Worm (Caenorhabditis elegans) whole organism, L4 larva: ENCODE results near the gene B0250.8.

Experiments used
- F26F4.8 ChIP-seq: fragments of 200-800 bp; sonication (Bioruptor generic); conservative IDR thresholded peaks from 2 replicates; pipeline ENCODE4 v1.3.6; 2022; ENCODE audit warnings: missing genetic modification characterization, missing compliant biosample characterization
- F44E2.7 ChIP-seq: fragments of 200-800 bp; sonication (Bioruptor generic); IDR thresholded peaks from 2 replicates; pipeline ENCODE4 v2.1.2; 2022; ENCODE audit warnings: missing genetic modification characterization, missing compliant biosample characterization
- Y48G9A.11 ChIP-seq: fragments of 200-800 bp; sonication (Bioruptor generic); IDR thresholded peaks from 2 replicates; pipeline ENCODE4 v1.3.6; 2022; ENCODE audit warnings: missing genetic modification reagents, missing genetic modification characterization, missing compliant biosample characterization
- ZK337.2 ChIP-seq: fragments of 200-800 bp; sonication (Bioruptor generic); IDR thresholded peaks from 2 replicates; pipeline ENCODE4 v1.3.6; 2022; ENCODE audit warnings: missing genetic modification reagents, missing genetic modification characterization, missing compliant biosample characterization
- ama-1 ChIP-seq: fragments of 150-350 bp; optimal IDR thresholded peaks from 2 replicates; lab custom pipeline; 2014; ENCODE audit warnings: inconsistent platforms, mixed read lengths
- ceh-20 ChIP-seq: fragments of 200-800 bp; sonication (Bioruptor generic); IDR thresholded peaks from 2 replicates; pipeline ENCODE4 v1.3.6; 2022; ENCODE audit warnings: missing genetic modification reagents, missing genetic modification characterization, missing compliant biosample characterization
- ceh-28 ChIP-seq: fragments of 150-350 bp; optimal IDR thresholded peaks from 2 replicates; lab custom pipeline; 2014; ENCODE audit warnings: missing biosample characterization, missing genetic modification reagents, missing genetic modification characterization
- daf-12 ChIP-seq: fragments of 150-350 bp; optimal IDR thresholded peaks from 2 replicates; lab custom pipeline; 2014; ENCODE audit warnings: missing biosample characterization, missing genetic modification reagents, missing genetic modification characterization
- daf-16 ChIP-seq, 3 experiments: sonication (generic microtip); optimal IDR thresholded peaks; 2 replicates each; lab custom pipeline; 2016 to 2017; ENCODE audit warnings: missing genetic modification characterization in 3 of 3, missing genetic modification reagents in 3 of 3, mild to moderate bottlenecking in 2 of 3, missing compliant biosample characterization in 2 of 3, missing biosample characterization in 1 of 3, moderate library complexity in 1 of 3
- dmd-6 ChIP-seq: fragments of 200-800 bp; sonication (Bioruptor generic); IDR thresholded peaks from 2 replicates; pipeline ENCODE4 v1.3.6; 2022; ENCODE audit warnings: missing genetic modification reagents, missing genetic modification characterization, missing compliant biosample characterization
- dmd-8 ChIP-seq: fragments of 200-800 bp; sonication (Bioruptor generic); IDR thresholded peaks from 2 replicates; pipeline ENCODE4 v1.3.6; 2022; ENCODE audit warnings: missing genetic modification characterization, missing compliant biosample characterization
- dve-1 ChIP-seq: sonication (generic microtip); optimal IDR thresholded peaks from 2 replicates; lab custom pipeline; 2017; ENCODE audit warnings: antibody characterized with exemption, mild to moderate bottlenecking, missing genetic modification characterization, missing compliant biosample characterization; ENCODE audit not compliant: insufficient read depth
- egl-43 ChIP-seq: fragments of 200-800 bp; sonication (Bioruptor generic); IDR thresholded peaks from 2 replicates; pipeline ENCODE4 v1.3.6; 2022; ENCODE audit warnings: missing genetic modification reagents, missing genetic modification characterization, missing compliant biosample characterization
- fos-1 ChIP-seq: fragments of 150-350 bp; optimal IDR thresholded peaks from 2 replicates; lab custom pipeline; 2014; ENCODE audit warnings: missing biosample characterization, missing genetic modification characterization
- hif-1 ChIP-seq, 2 experiments: sonication (generic microtip); optimal IDR thresholded peaks; 2 replicates each; lab custom pipeline; 2016 to 2017; ENCODE audit warnings: missing compliant biosample characterization in 2 of 2, missing genetic modification characterization in 2 of 2, missing genetic modification reagents in 2 of 2, missing genotype in 2 of 2, mild to moderate bottlenecking in 1 of 2
- hlh-11 ChIP-seq: fragments of 200-800 bp; sonication (Bioruptor generic); optimal IDR thresholded peaks from 2 replicates; lab custom pipeline; 2018; ENCODE audit warnings: mild to moderate bottlenecking, missing genetic modification characterization, missing compliant biosample characterization
- hlh-30 ChIP-seq: sonication (generic microtip); optimal IDR thresholded peaks from 2 replicates; lab custom pipeline; 2017; ENCODE audit warnings: antibody characterized with exemption, mild to moderate bottlenecking, missing genetic modification characterization, missing compliant biosample characterization; ENCODE audit not compliant: insufficient read depth
- mdl-1 ChIP-seq, 2 experiments: fragments of 150-350 bp in 1 of 2; sonication (generic microtip) in 1 of 2; optimal IDR thresholded peaks; 2 replicates each; lab custom pipeline; 2014 to 2017; ENCODE audit warnings: missing biosample characterization in 2 of 2, missing genetic modification characterization in 2 of 2
- nhr-25 ChIP-seq: sonication (generic microtip); optimal IDR thresholded peaks from 2 replicates; lab custom pipeline; 2017; ENCODE audit warnings: missing genetic modification characterization, mild to moderate bottlenecking, missing compliant biosample characterization, antibody characterized with exemption, moderate library complexity, borderline replicate concordance; ENCODE audit not compliant: insufficient read depth
- nhr-28 ChIP-seq: fragments of 150-350 bp; optimal IDR thresholded peaks from 2 replicates; lab custom pipeline; 2014; ENCODE audit warnings: missing biosample characterization, missing genetic modification characterization
- unc-62 ChIP-seq, 3 experiments: fragments of 150-350 bp in 1 of 3; sonication (generic microtip); optimal IDR thresholded peaks in 2 of 3; peaks in 1 of 3; 1 replicate in 1 of 3; 2 replicates in 2 of 3; lab custom pipeline; 2014 to 2017; ENCODE audit warnings: missing biosample characterization in 3 of 3, missing genetic modification characterization in 3 of 3, missing genetic modification reagents in 3 of 3, missing genotype in 1 of 3

The B0250.8 gene

ce11 chrV:20424229-20425182 is 45.8 kb downstream of the B0250.8 start (continued):
- TF ChIP-seq ceh-20 (GFP tag; lab: Robert Waterston, UW) (0 out of 2 replicates have a peak, but pooled peaks have one; percentile 10), Y48G9A.11 (GFP tag; lab: Robert Waterston, UW) (no peak), ama-1 (lab: Kevin White, UChicago) (no peak), hlh-30 (tag; lab: Kevin White, UChicago) (peak; percentile 71), hif-1 (tag; optimal IDR thresholded peaks at IDR 0.05; lab: Kevin White, UChicago) (peak in 1 of 2 experiments; percentile 56), dmd-8 (GFP tag; lab: Robert Waterston, UW) (0 out of 2 replicates have a peak, but pooled peaks have one; percentile 24)

ce11 chrV:20423428-20423827 is 46.9 kb downstream of the B0250.8 start:
- peak; percentile 36 for TF ChIP-seq dve-1 (tag; lab: Kevin White, UChicago)
- TF ChIP-seq unc-62 (GFP tag; optimal IDR thresholded peaks at IDR 0.05 in 1 of 2; lab: Kevin White, UChicago): peak in 1 of 2 experiments; percentile 57
- TF ChIP-seq unc-62 (tag; optimal IDR thresholded peaks at IDR 0.05; lab: Kevin White, UChicago): no peak
- peak in 1 of 2 experiments; percentile 74 for TF ChIP-seq daf-16 (GFP tag; optimal IDR thresholded peaks at IDR 0.05; lab: Kevin White, UChicago)
- peak; percentile 99 for TF ChIP-seq daf-16 (tag; optimal IDR thresholded peaks at IDR 0.05; lab: Kevin White, UChicago)
- no peak for TF ChIP-seq mdl-1 (tag; optimal IDR thresholded peaks at IDR 0.05; lab: Kevin White, UChicago)
- TF ChIP-seq dmd-6 (GFP tag; lab: Robert Waterston, UW): peak; percentile 53; the same call in 1 of the 2 replicates
- peak; percentile 52 for TF ChIP-seq hlh-11
- peak; percentile 53 for TF ChIP-seq nhr-28
- peak; percentile 30 for TF ChIP-seq hlh-30 (tag; lab: Kevin White, UChicago)
- no peak for TF ChIP-seq ceh-28 (tag; lab: Kevin White, UChicago)

- TF ChIP-seq nhr-25 (tag; lab: Kevin White, UChicago) (peak; percentile 89), fos-1 (no peak), F44E2.7 (GFP tag; lab: Robert Waterston, UW) (no peak), egl-43 (GFP tag; lab: Robert Waterston, UW) (no peak), daf-12 (tag; lab: Kevin White, UChicago) (no peak), ZK337.2 (GFP tag; lab: Robert Waterston, UW) (no peak), F26F4.8 (GFP tag; lab: Robert Waterston, UW) (no peak)
Observed at ce11 chrV:20422738-20423137, 47.5 kb downstream of the B0250.8 start.
